Fruit fly (Drosophila melanogaster) whole organism, pupa: ENCODE measurements around the gene Mes2.

Experiments
- CG10348 ChIP-seq: fragments of 200-800 bp; sonication (Bioruptor generic); IDR thresholded peaks from 2 replicates; pipeline ENCODE4 v1.3.6; 2022; ENCODE audit warnings: missing biosample characterization, missing genetic modification characterization
- CG12605 ChIP-seq: fragments of 200-800 bp; sonication (Bioruptor generic); IDR thresholded peaks from 2 replicates; pipeline ENCODE4 v1.3.6; 2022; ENCODE audit warnings: missing biosample characterization, missing genetic modification characterization
- CG13204 ChIP-seq: fragments of 200-800 bp; sonication (Bioruptor generic); optimal IDR thresholded peaks from 2 replicates; lab custom pipeline; 2018; ENCODE audit warnings: missing biosample characterization, mild to moderate bottlenecking, missing genetic modification characterization, moderate library complexity
- CG14655 ChIP-seq: fragments of 200-800 bp; sonication (Bioruptor generic); optimal IDR thresholded peaks from 3 replicates; lab custom pipeline; 2017; ENCODE audit warnings: mild to moderate bottlenecking, missing biosample characterization, missing genetic modification reagents, missing genetic modification characterization
- CG15710 ChIP-seq: fragments of 200-800 bp; sonication (Bioruptor generic); optimal IDR thresholded peaks from 2 replicates; lab custom pipeline; 2018; ENCODE audit warnings: missing biosample characterization, mild to moderate bottlenecking, missing genetic modification characterization, moderate library complexity
- CG17806 ChIP-seq: fragments of 200-800 bp; sonication (Bioruptor generic); optimal IDR thresholded peaks from 2 replicates; lab custom pipeline; 2018; ENCODE audit warnings: missing biosample characterization, mild to moderate bottlenecking, missing genetic modification characterization, moderate library complexity
- CG32121 ChIP-seq: fragments of 200-800 bp; sonication (Bioruptor generic); IDR thresholded peaks from 2 replicates; pipeline ENCODE4 v1.3.6; 2022; ENCODE audit warnings: missing biosample characterization, missing genetic modification characterization
- CG34367 ChIP-seq: fragments of 200-800 bp; sonication (Bioruptor generic); optimal IDR thresholded peaks from 2 replicates; lab custom pipeline; 2018; ENCODE audit warnings: missing biosample characterization, mild to moderate bottlenecking, missing genetic modification characterization
- CG4496 ChIP-seq: fragments of 200-800 bp; sonication (Bioruptor generic); IDR thresholded peaks from 3 replicates; pipeline ENCODE4 v1.3.6; 2022; ENCODE audit warnings: missing biosample characterization, missing genetic modification characterization
- CG8159 ChIP-seq: fragments of 200-800 bp; sonication (Bioruptor generic); optimal IDR thresholded peaks from 3 replicates; lab custom pipeline; 2018; ENCODE audit warnings: missing biosample characterization, mild to moderate bottlenecking, missing genetic modification characterization, moderate library complexity
- CG8301 ChIP-seq: fragments of 200-800 bp; sonication (Bioruptor generic); optimal IDR thresholded peaks from 2 replicates; lab custom pipeline; 2018; ENCODE audit warnings: missing biosample characterization, mild to moderate bottlenecking, missing genetic modification characterization
- CG9948 ChIP-seq: fragments of 200-800 bp; sonication (Bioruptor generic); optimal IDR thresholded peaks from 2 replicates; lab custom pipeline; 2018; ENCODE audit warnings: missing biosample characterization, mild to moderate bottlenecking, missing genetic modification characterization, moderate library complexity
- D1 ChIP-seq: fragments of 200-800 bp; sonication (Bioruptor generic); optimal IDR thresholded peaks from 2 replicates; lab custom pipeline; 2018; ENCODE audit warnings: missing biosample characterization, mild to moderate bottlenecking, missing genetic modification characterization, moderate library complexity
- EcR ChIP-seq: fragments of 200-800 bp; sonication (Bioruptor generic); optimal IDR thresholded peaks from 3 replicates; lab custom pipeline; 2019; ENCODE audit warnings: missing biosample characterization, missing genetic modification characterization, mild to moderate bottlenecking, moderate library complexity, missing genetic modification reagents
- Ets98B ChIP-seq: fragments of 200-800 bp; sonication (Bioruptor generic); IDR thresholded peaks from 2 replicates; pipeline ENCODE4 v1.3.6; 2022; ENCODE audit warnings: missing biosample characterization, missing genetic modification characterization
- Pif1A ChIP-seq: fragments of 200-800 bp; sonication (Bioruptor generic); optimal IDR thresholded peaks from 3 replicates; lab custom pipeline; 2016; ENCODE audit warnings: missing biosample characterization, missing genetic modification characterization
- Pif1B ChIP-seq: fragments of 200-800 bp; sonication (Bioruptor generic); optimal IDR thresholded peaks from 3 replicates; lab custom pipeline; 2016; ENCODE audit warnings: missing biosample characterization, missing genetic modification characterization
- Snoo ChIP-seq: fragments of 200-800 bp; sonication (Bioruptor generic); optimal IDR thresholded peaks from 3 replicates; lab custom pipeline; 2017; ENCODE audit warnings: missing biosample characterization, mild to moderate bottlenecking, missing genetic modification characterization, inconsistent platforms
- fd96Ca ChIP-seq: fragments of 200-800 bp; sonication (Bioruptor generic); IDR thresholded peaks from 3 replicates; pipeline ENCODE4 v1.3.6; 2022; ENCODE audit warnings: missing biosample characterization, missing genetic modification characterization
- gl ChIP-seq: fragments of 200-800 bp; sonication (Bioruptor generic); optimal IDR thresholded peaks from 2 replicates; lab custom pipeline; 2018; ENCODE audit warnings: missing biosample characterization, mild to moderate bottlenecking, missing genetic modification characterization
- rn ChIP-seq: fragments of 200-800 bp; sonication (Bioruptor generic); IDR thresholded peaks from 2 replicates; pipeline ENCODE4 v1.3.6; 2022; ENCODE audit warnings: missing biosample characterization, missing genetic modification characterization

Mes2 gene

dm6 chr3L:22947993-22948954 lies 2.8 kb downstream of the Mes2 start:
- TF ChIP-seq CG17806 (tag; lab: Kevin White, UChicago) (no peak), EcR (GFP tag; lab: Kevin White, UChicago) (peak; percentile 27), Pif1B (GFP tag; lab: Kevin White, UChicago) (peak; percentile 2)

dm6 chr3L:22952703-22953102 lies 7.2 kb downstream of the Mes2 start:
- no peak for TF ChIP-seq Pif1A (GFP tag; lab: Kevin White, UChicago)
- TF ChIP-seq CG9948 (tag; lab: Kevin White, UChicago) = no peak
- no peak for TF ChIP-seq Pif1B (GFP tag; lab: Kevin White, UChicago)
- TF ChIP-seq CG10348 (GFP tag; lab: Robert Waterston, UW) = no peak
- TF ChIP-seq CG14655 (GFP tag; lab: Kevin White, UChicago) = no peak
- TF ChIP-seq CG32121 (GFP tag; lab: Robert Waterston, UW) = no peak
- TF ChIP-seq CG4496 = no peak

- TF ChIP-seq EcR (GFP tag; lab: Kevin White, UChicago) (no peak), CG8301 (tag; lab: Kevin White, UChicago) (no peak), CG15710 (no peak), Pif1B (GFP tag; lab: Kevin White, UChicago) (no peak), CG8159 (tag; lab: Kevin White, UChicago) (no peak), CG13204 (GFP tag; lab: Kevin White, UChicago) (no peak), gl (tag; lab: Kevin White, UChicago) (no peak), D1 (tag; lab: Kevin White, UChicago) (no peak), CG10348 (GFP tag; lab: Robert Waterston, UW) (no peak), rn (GFP tag; lab: Robert Waterston, UW) (no peak), Pif1A (GFP tag; lab: Kevin White, UChicago) (no peak)
These were observed 9.7 kb downstream of the Mes2 start, which contains the start of gene CG32461 for dm6 chr3L:22955202-22955601. TSS of gene CG32461 (minus strand) at chr3L:22955302.

- TF ChIP-seq CG12605 = no peak
- no peak for TF ChIP-seq CG10348 (GFP tag; lab: Robert Waterston, UW)
- TF ChIP-seq CG8159 (tag; lab: Kevin White, UChicago) = no peak
- no peak for TF ChIP-seq D1 (tag; lab: Kevin White, UChicago)
- TF ChIP-seq CG34367 (tag; lab: Kevin White, UChicago) = no peak
- no peak for TF ChIP-seq Pif1B (GFP tag; lab: Kevin White, UChicago)
- TF ChIP-seq CG17806 (tag; lab: Kevin White, UChicago) = no peak
- TF ChIP-seq Ets98B (GFP tag; lab: Robert Waterston, UW) = no peak
- TF ChIP-seq CG15710 = no peak
- no peak for TF ChIP-seq CG32121 (GFP tag; lab: Robert Waterston, UW)
- TF ChIP-seq CG14655 (GFP tag; lab: Kevin White, UChicago) = no peak
- no peak for TF ChIP-seq gl (tag; lab: Kevin White, UChicago)
- no peak for TF ChIP-seq CG9948 (tag; lab: Kevin White, UChicago)
- no peak for TF ChIP-seq rn (GFP tag; lab: Robert Waterston, UW)
These were observed 12.7 kb downstream of the Mes2 start for dm6 chr3L:22958171-22958570.

- TF ChIP-seq D1 (tag; lab: Kevin White, UChicago) (no peak), Pif1A (GFP tag; lab: Kevin White, UChicago) (no peak), CG10348 (GFP tag; lab: Robert Waterston, UW) (no peak), fd96Ca (no peak), CG14655 (GFP tag; lab: Kevin White, UChicago) (no peak), CG13204 (GFP tag; lab: Kevin White, UChicago) (no peak), gl (tag; lab: Kevin White, UChicago) (no peak), CG17806 (tag; lab: Kevin White, UChicago) (no peak), CG8301 (tag; lab: Kevin White, UChicago) (no peak), CG32121 (GFP tag; lab: Robert Waterston, UW) (no peak), Snoo (tag; lab: Kevin White, UChicago) (no peak), Ets98B (GFP tag; lab: Robert Waterston, UW) (no peak), CG12605 (no peak), CG15710 (no peak), rn (GFP tag; lab: Robert Waterston, UW) (no peak), CG9948 (tag; lab: Kevin White, UChicago) (no peak), CG34367 (tag; lab: Kevin White, UChicago) (no peak), Pif1B (GFP tag; lab: Kevin White, UChicago) (no peak), EcR (GFP tag; lab: Kevin White, UChicago) (no peak), CG4496 (no peak)
These were observed 14.9 kb downstream of the Mes2 start for dm6 chr3L:22960322-22960721.

- TF ChIP-seq CG14655 (GFP tag; lab: Kevin White, UChicago) (no peak), CG8301 (tag; lab: Kevin White, UChicago) (no peak), CG10348 (GFP tag; lab: Robert Waterston, UW) (no peak), fd96Ca (no peak), D1 (tag; lab: Kevin White, UChicago) (peak; percentile 67)
These were observed 36.6 kb downstream of the Mes2 start for dm6 chr3L:22982040-22982439.
